Worm (Caenorhabditis elegans): ENCODE data around the gene K02B7.3.

DNA sequence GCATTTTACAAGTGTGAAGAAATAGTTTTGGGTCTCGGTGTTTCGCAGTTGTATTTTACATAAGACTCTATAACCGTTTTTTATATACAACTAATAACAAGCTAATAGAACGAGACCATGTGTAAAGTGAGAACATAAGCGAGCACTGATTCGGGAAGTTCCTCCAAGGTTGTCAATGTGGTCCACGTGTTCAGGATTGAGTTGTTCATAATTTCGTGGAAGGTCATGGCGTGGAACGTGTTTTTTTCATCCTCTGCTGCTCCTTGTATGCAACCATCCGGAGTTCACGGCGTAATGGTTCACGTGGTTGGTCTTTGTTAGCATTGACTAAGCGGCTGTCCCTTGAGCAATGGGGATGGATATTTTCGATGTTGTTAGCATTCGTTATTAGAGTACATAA is 33.0 kb upstream of the K02B7.3 start:
- no peak for TF ChIP-seq D2030.7 (GFP tag; IDR thresholded peaks at IDR 0.05)
- no peak for TF ChIP-seq him-1 (tag; optimal IDR thresholded peaks at IDR 0.05)
- TF ChIP-seq snpc-4 (GFP tag; optimal IDR thresholded peaks at IDR 0.05), result no peak
- no peak for TF ChIP-seq snpc-4 (tag; optimal IDR thresholded peaks at IDR 0.05)
- TF ChIP-seq F55B11.4 (tag; optimal IDR thresholded peaks at IDR 0.05; ENCODE audit: borderline replicate concordance, insufficient read depth), result no peak
- TF ChIP-seq hlh-12 (tag; optimal IDR thresholded peaks at IDR 0.05), result no peak
- no peak for TF ChIP-seq nhr-90 (tag; optimal IDR thresholded peaks at IDR 0.05)
- TF ChIP-seq let-607 (tag; optimal IDR thresholded peaks at IDR 0.05), result no peak
- no peak for TF ChIP-seq egl-44 (GFP tag; IDR thresholded peaks at IDR 0.05)
- no peak for TF ChIP-seq Y79H2A.3 (GFP tag; conservative IDR thresholded peaks at IDR 0.05)
- no peak for TF ChIP-seq ceh-27 (GFP tag; optimal IDR thresholded peaks at IDR 0.05)
- no peak for TF ChIP-seq mxl-1 (tag; optimal IDR thresholded peaks at IDR 0.05)
- no peak for TF ChIP-seq Y67H2A.10 (GFP tag; conservative IDR thresholded peaks at IDR 0.05)
- TF ChIP-seq ztf-25 (GFP tag; IDR thresholded peaks at IDR 0.05), result no peak
- no peak for TF ChIP-seq gei-17 (GFP tag; optimal IDR thresholded peaks at IDR 0.05)

Data from whole organism, young adult.